Worm (Caenorhabditis elegans): Measurements from ENCODE around the gene str-256.

str-256 gene

DNA sequence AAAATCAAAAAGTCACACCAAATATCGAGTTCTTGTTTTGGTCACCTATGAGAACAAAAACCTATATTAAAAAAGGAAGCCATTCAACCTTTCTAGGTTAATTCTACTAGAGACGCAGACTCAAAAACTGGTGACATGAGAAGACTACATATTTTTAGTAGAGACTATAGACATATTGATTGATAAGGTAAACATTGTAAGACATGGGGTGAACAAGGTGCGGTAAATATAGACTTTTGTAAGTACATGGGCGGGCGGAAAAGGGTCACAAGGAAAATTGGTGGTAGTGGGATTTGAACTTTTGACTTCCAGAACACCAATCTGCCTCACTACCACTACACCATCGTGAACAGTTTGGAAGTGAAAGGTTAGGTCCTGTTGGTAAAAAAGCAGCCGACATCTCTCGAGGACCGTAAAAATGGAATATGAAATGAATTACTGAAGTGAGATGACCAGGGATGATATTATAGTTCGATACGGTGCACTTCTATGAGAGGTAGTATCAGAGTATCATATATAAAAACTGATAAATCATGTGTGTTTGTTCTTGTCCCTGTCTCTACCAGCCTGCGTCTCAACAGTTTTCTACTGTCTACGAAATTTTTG, 16.7 kb downstream of the str-256 start, which contains the start of gene nhr-212 (continued):
- no peak for TF ChIP-seq nhr-10 (tag; optimal IDR thresholded peaks at IDR 0.05)

DNA sequence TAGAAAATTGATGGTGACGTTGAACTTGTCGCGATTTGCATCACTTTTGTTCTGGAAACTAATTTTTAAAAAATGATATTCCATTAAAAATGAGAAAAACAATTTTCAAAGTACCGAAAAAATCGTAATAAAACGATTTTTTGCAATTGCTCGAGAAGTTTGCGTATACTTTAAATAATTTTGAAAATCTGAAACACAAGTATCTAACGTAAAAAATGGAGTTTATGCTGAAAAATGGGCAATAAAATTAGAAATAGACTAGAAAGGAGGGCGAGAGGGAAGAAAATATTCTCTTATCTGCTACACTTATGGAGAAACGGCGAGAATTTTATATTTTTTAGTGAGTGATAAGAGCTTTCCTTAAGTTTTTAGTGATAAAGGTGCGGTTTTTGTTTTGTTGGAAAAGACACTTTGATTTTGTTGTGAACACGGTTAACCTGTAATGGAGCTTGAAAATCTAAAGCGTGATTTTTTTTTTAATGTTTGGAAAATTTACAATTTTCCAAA, 17.8 kb downstream of the str-256 start, which contains the start of gene nhr-130:
TSS of gene nhr-130 (minus strand) at position 51 of the 507 bp plus-strand sequence.
- TF ChIP-seq hlh-11 (tag; optimal IDR thresholded peaks at IDR 0.05) (peak; percentile 31), nhr-102 (tag; optimal IDR thresholded peaks at IDR 0.05) (peak; percentile 1), php-3 (GFP tag; IDR thresholded peaks at IDR 0.05) (peak; percentile 80), dmd-6 (GFP tag; IDR thresholded peaks at IDR 0.05) (peak; percentile 57), aha-1 (tag) (peak; percentile 46), pqm-1 (tag; optimal IDR thresholded peaks at IDR 0.05) (peak; percentile 81), daf-16 (GFP tag; optimal IDR thresholded peaks at IDR 0.05) (no peak), daf-16 (tag; optimal IDR thresholded peaks at IDR 0.05) (peak; percentile 86), aly-2 (tag; optimal IDR thresholded peaks at IDR 0.05) (no peak), dve-1 (tag; optimal IDR thresholded peaks at IDR 0.05; ENCODE audit: insufficient read depth) (peak; percentile 65), nhr-28 (tag; optimal IDR thresholded peaks at IDR 0.05) (peak; percentile 91), attf-4 (tag; optimal IDR thresholded peaks at IDR 0.05) (no peak), nhr-77 (tag; optimal IDR thresholded peaks at IDR 0.05) (peak; percentile 48), F26F4.8 (GFP tag; conservative IDR thresholded peaks at IDR 0.05) (no peak), unc-130 (GFP tag; optimal IDR thresholded peaks at IDR 0.05) (no peak)

DNA sequence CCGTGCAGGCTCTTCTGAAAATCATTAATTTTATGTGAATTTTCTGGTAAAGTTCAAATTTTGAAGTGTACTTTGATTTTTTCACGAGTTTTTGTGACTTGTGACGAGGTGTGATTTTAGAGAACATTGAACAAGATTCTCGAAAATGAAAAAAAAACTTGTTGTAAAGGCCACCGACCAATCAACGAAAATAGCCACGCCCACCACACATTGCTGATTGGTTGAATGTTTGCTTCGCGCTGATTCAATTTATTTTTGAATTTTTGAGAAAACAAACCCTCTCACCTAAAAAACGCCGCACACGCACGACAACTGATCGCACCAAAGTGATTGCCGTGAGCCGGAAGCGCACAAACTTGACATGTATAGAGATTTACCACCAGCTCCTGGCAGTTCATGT, 18.3 kb downstream of the str-256 start:
- TF ChIP-seq dmd-6 (GFP tag; IDR thresholded peaks at IDR 0.05), result 0 out of 2 replicates have a peak, but pooled peaks have one; percentile 24
- TF ChIP-seq tra-1 (GFP tag; IDR thresholded peaks at IDR 0.05), result no peak

DNA sequence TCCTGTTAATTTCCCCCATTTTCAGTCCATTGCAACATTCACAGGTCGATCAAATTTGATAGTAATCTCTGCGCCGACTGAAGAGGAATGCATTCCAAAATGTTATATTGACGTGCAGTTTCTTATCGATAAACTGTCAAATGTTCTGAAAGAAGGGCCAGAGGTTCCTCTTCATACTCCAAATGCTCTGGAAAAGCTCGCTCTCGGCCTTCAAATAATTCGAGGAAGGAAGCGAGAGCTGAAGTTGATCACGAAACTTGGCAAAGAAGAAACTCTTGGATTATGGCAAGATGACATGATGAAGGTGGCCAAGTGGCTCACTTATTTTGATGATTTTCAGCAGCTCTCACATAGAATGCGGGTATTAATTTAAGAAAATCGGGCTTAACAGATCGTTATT, 22.1 kb downstream of the str-256 start:
- TF ChIP-seq zfp-2 (tag; optimal IDR thresholded peaks at IDR 0.05) (no peak), nhr-102 (tag; optimal IDR thresholded peaks at IDR 0.05) (no peak), dve-1 (tag; optimal IDR thresholded peaks at IDR 0.05; ENCODE audit: insufficient read depth) (no peak), duxl-1 (tag; optimal IDR thresholded peaks at IDR 0.05; ENCODE audit: poor library complexity) (no peak), aha-1 (tag) (peak; percentile 38), unc-39 (tag; optimal IDR thresholded peaks at IDR 0.05) (no peak), zip-2 (tag; optimal IDR thresholded peaks at IDR 0.05) (no peak), Y75B8A.6 (GFP tag; IDR thresholded peaks at IDR 0.05) (no peak), daf-8 (GFP tag; IDR thresholded peaks at IDR 0.05) (no peak), T20F7.1 (GFP tag; optimal IDR thresholded peaks at IDR 0.05) (no peak), snpc-4 (tag; optimal IDR thresholded peaks at IDR 0.05) (no peak), F44E2.7 (GFP tag; IDR thresholded peaks at IDR 0.05) (no peak), ama-1 (optimal IDR thresholded peaks at IDR 0.05) (no peak), nhr-111 (GFP tag; optimal IDR thresholded peaks at IDR 0.05) (no peak), ctbp-1 (GFP tag; IDR thresholded peaks at IDR 0.05) (no peak), egl-43 (GFP tag; IDR thresholded peaks at IDR 0.05) (no peak), daf-12 (tag; optimal IDR thresholded peaks at IDR 0.05) (no peak), arid-1 (GFP tag; conservative IDR thresholded peaks at IDR 0.05) (no peak), egl-27 (tag; optimal IDR thresholded peaks at IDR 0.05) (no peak), dmd-6 (GFP tag; IDR thresholded peaks at IDR 0.05) (peak; percentile 60), attf-4 (tag; optimal IDR thresholded peaks at IDR 0.05) (no peak), gei-8 (GFP tag; optimal IDR thresholded peaks at IDR 0.05) (no peak), R02D3.7 (tag; optimal IDR thresholded peaks at IDR 0.05) (no peak), vab-7 (GFP tag; IDR thresholded peaks at IDR 0.05) (no peak), unc-62 (GFP tag; optimal IDR thresholded peaks at IDR 0.05 in 1 of 2) (peak in 1 of 2 experiments; percentile 97), unc-62 (tag; optimal IDR thresholded peaks at IDR 0.05) (no peak)
